Fruit fly (Drosophila melanogaster): Measurements from ENCODE around the gene CG3165.

The CG3165 gene

dm6 chr2L:2957547-2958174 is 19.3 kb upstream of the CG3165 start:
- no peak for TF ChIP-seq pan (optimal IDR thresholded peaks at IDR 0.05)
- no peak for TF ChIP-seq usp (GFP tag; optimal IDR thresholded peaks at IDR 0.05)
- no peak for TF ChIP-seq Dll (optimal IDR thresholded peaks at IDR 0.05)
- TF ChIP-seq CG8478 (optimal IDR thresholded peaks at IDR 0.05), result no peak
- TF ChIP-seq psq (optimal IDR thresholded peaks at IDR 0.05), result no peak

- TF ChIP-seq pan (optimal IDR thresholded peaks at IDR 0.05) (no peak), psq (optimal IDR thresholded peaks at IDR 0.05) (no peak), EcR (GFP tag; optimal IDR thresholded peaks at IDR 0.05) (no peak), Dll (optimal IDR thresholded peaks at IDR 0.05) (no peak), CG8478 (optimal IDR thresholded peaks at IDR 0.05) (no peak), usp (GFP tag; optimal IDR thresholded peaks at IDR 0.05) (no peak)
These were observed 18.1 kb upstream of the CG3165 start for dm6 chr2L:2958858-2959257.

dm6 chr2L:2966917-2967316 is 10.0 kb upstream of the CG3165 start:
- TF ChIP-seq pan (optimal IDR thresholded peaks at IDR 0.05), result no peak
- TF ChIP-seq Dll (optimal IDR thresholded peaks at IDR 0.05), result no peak
- TF ChIP-seq usp (GFP tag; optimal IDR thresholded peaks at IDR 0.05), result no peak
- no peak for TF ChIP-seq CG8478 (optimal IDR thresholded peaks at IDR 0.05)
- TF ChIP-seq EcR (GFP tag; optimal IDR thresholded peaks at IDR 0.05), result no peak
- no peak for TF ChIP-seq psq (optimal IDR thresholded peaks at IDR 0.05)

dm6 chr2L:2969438-2969837 is 7.5 kb upstream of the CG3165 start, which contains the start of gene Ts:
Gene Ts, minus strand, starts transcription at chr2L:2969638.
- TF ChIP-seq pan (optimal IDR thresholded peaks at IDR 0.05), result no peak
- no peak for TF ChIP-seq CG8478 (optimal IDR thresholded peaks at IDR 0.05)
- TF ChIP-seq EcR (GFP tag; optimal IDR thresholded peaks at IDR 0.05), result no peak
- no peak for TF ChIP-seq psq (optimal IDR thresholded peaks at IDR 0.05)
- TF ChIP-seq usp (GFP tag; optimal IDR thresholded peaks at IDR 0.05), result no peak
- no peak for TF ChIP-seq Dll (optimal IDR thresholded peaks at IDR 0.05)

dm6 chr2L:2972439-2972936 is 4.4 kb upstream of the CG3165 start, which contains the start of the genes Rrp1 and gammaTub23C:
Gene Rrp1, minus strand, starts transcription at chr2L:2972508.
Gene gammaTub23C, plus strand, starts transcription at chr2L:2972891.
- TF ChIP-seq CG8478 (optimal IDR thresholded peaks at IDR 0.05) (no peak), psq (optimal IDR thresholded peaks at IDR 0.05) (no peak), usp (GFP tag; optimal IDR thresholded peaks at IDR 0.05) (no peak), pan (optimal IDR thresholded peaks at IDR 0.05) (no peak), Dll (optimal IDR thresholded peaks at IDR 0.05) (no peak), EcR (GFP tag; optimal IDR thresholded peaks at IDR 0.05) (no peak)

dm6 chr2L:2979091-2979490 is 2.2 kb downstream of the CG3165 start, which contains the start of gene CG9643:
Gene CG9643, minus strand, starts transcription at chr2L:2979288.
- no peak for TF ChIP-seq EcR (GFP tag; optimal IDR thresholded peaks at IDR 0.05)
- TF ChIP-seq CG8478 (optimal IDR thresholded peaks at IDR 0.05), result no peak
- no peak for TF ChIP-seq usp (GFP tag; optimal IDR thresholded peaks at IDR 0.05)
- no peak for TF ChIP-seq psq (optimal IDR thresholded peaks at IDR 0.05)
- no peak for TF ChIP-seq Dll (optimal IDR thresholded peaks at IDR 0.05)
- no peak for TF ChIP-seq pan (optimal IDR thresholded peaks at IDR 0.05)

- TF ChIP-seq psq (optimal IDR thresholded peaks at IDR 0.05), result no peak
- no peak for TF ChIP-seq EcR (GFP tag; optimal IDR thresholded peaks at IDR 0.05)
- no peak for TF ChIP-seq pan (optimal IDR thresholded peaks at IDR 0.05)
- no peak for TF ChIP-seq usp (GFP tag; optimal IDR thresholded peaks at IDR 0.05)
- TF ChIP-seq Dll (optimal IDR thresholded peaks at IDR 0.05), result no peak
- TF ChIP-seq CG8478 (optimal IDR thresholded peaks at IDR 0.05), result no peak
These were observed 9.9 kb downstream of the CG3165 start for dm6 chr2L:2986776-2987175.

dm6 chr2L:2987681-2988381 is 10.9 kb downstream of the CG3165 start, which contains the start of the genes Chd1 and Bem46:
Gene Chd1, minus strand, starts transcription at chr2L:2987723.
Gene Bem46, plus strand, starts transcription at chr2L:2988116.
- TF ChIP-seq psq (optimal IDR thresholded peaks at IDR 0.05) (no peak), CG8478 (optimal IDR thresholded peaks at IDR 0.05) (no peak), pan (optimal IDR thresholded peaks at IDR 0.05) (no peak), EcR (GFP tag; optimal IDR thresholded peaks at IDR 0.05) (no peak), usp (GFP tag; optimal IDR thresholded peaks at IDR 0.05) (no peak), Dll (optimal IDR thresholded peaks at IDR 0.05) (no peak)

dm6 chr2L:2992664-2993174 is 15.8 kb downstream of the CG3165 start, which contains the start of the genes okr and CG3558:
Gene okr, minus strand, starts transcription at chr2L:2992759.
Gene CG3558, plus strand, starts transcription at chr2L:2992870.
- no peak for TF ChIP-seq EcR (GFP tag; optimal IDR thresholded peaks at IDR 0.05)

dm6 chr2L:2993236-2993635 is 16.3 kb downstream of the CG3165 start:
- TF ChIP-seq CG8478 (optimal IDR thresholded peaks at IDR 0.05) (peak; percentile 11), pan (optimal IDR thresholded peaks at IDR 0.05) (no peak), EcR (GFP tag; optimal IDR thresholded peaks at IDR 0.05) (no peak), Dll (optimal IDR thresholded peaks at IDR 0.05) (no peak)

dm6 chr2L:2993702-2994101 is 16.8 kb downstream of the CG3165 start:
- no peak for TF ChIP-seq psq (optimal IDR thresholded peaks at IDR 0.05)
- no peak for TF ChIP-seq CG8478 (optimal IDR thresholded peaks at IDR 0.05)
- TF ChIP-seq usp (GFP tag; optimal IDR thresholded peaks at IDR 0.05), result no peak
- TF ChIP-seq EcR (GFP tag; optimal IDR thresholded peaks at IDR 0.05), result no peak
- TF ChIP-seq pan (optimal IDR thresholded peaks at IDR 0.05), result no peak
- TF ChIP-seq Dll (optimal IDR thresholded peaks at IDR 0.05), result no peak

- TF ChIP-seq psq (optimal IDR thresholded peaks at IDR 0.05) (no peak), EcR (GFP tag; optimal IDR thresholded peaks at IDR 0.05) (no peak), usp (GFP tag; optimal IDR thresholded peaks at IDR 0.05) (no peak), CG8478 (optimal IDR thresholded peaks at IDR 0.05) (no peak), Dll (optimal IDR thresholded peaks at IDR 0.05) (no peak), pan (optimal IDR thresholded peaks at IDR 0.05) (no peak)
These were observed 22.2 kb downstream of the CG3165 start, which contains the start of gene Ccdc85 for dm6 chr2L:2999113-2999512. Gene Ccdc85, plus strand, starts transcription at chr2L:2999286.

All from whole organism.